Fruit fly (Drosophila melanogaster): ENCODE results near the gene CG17928.

The CG17928 gene

DNA sequence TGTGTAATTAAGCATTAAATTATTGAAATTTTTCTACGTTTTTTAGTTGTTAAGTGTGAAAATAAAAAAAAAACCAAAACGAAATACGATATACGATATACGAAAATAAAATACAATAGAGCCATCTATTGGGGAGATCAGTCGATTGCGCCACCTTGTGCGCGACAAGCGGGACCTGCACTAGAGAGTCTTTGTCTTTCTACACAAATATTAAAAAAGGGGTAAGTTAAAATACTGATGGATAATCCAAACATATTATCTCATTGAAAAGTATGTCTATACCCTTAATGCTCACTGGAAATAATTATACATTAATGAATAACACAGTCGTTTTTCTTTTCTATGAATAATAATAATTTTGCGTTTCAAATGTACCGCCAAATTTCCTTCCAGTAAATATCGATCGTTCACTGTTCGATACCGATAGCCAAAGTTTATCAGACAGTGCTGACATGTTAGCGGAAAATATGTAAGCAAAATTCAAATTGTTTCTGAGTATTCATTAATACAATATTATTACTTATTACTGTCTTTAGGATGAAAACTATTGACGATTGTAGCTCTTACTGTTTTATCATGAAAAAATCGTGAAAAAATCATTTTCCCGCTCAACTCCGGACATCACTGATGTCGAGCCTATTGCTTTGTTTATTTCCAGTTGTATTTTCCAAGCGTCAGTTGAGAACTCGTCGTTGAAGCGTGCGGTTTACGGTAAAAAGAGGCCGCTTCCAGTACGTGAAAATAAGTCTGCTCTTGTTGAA lies 24.8 kb downstream of the CG17928 start, which contains the start of gene mdy (continued):
- TF ChIP-seq salm (tag; optimal IDR thresholded peaks at IDR 0.05) (no peak), bbx (GFP tag; IDR thresholded peaks at IDR 0.05; ENCODE audit: partially characterized antibody) (peak; percentile 64), Atf-2 (GFP tag; optimal IDR thresholded peaks at IDR 0.05) (peak; percentile 41), chinmo (GFP tag; IDR thresholded peaks at IDR 0.05; ENCODE audit: partially characterized antibody) (0 out of 4 replicates have a peak, but pooled peaks have one; percentile 34), dati (GFP tag; IDR thresholded peaks at IDR 0.05) (peak; percentile 45; the same call in 1 of the 2 replicates), CG34376 (GFP tag; optimal IDR thresholded peaks at IDR 0.05) (peak; percentile 69), CG6254 (GFP tag; optimal IDR thresholded peaks at IDR 0.05) (no peak), gsb-n (tag; optimal IDR thresholded peaks at IDR 0.05) (peak; percentile 36), CG12299 (tag; optimal IDR thresholded peaks at IDR 0.05) (peak; percentile 37), CG4328 (GFP tag; optimal IDR thresholded peaks at IDR 0.05) (peak; percentile 0), NFAT (GFP tag; IDR thresholded peaks at IDR 0.05) (peak; percentile 86), abd-A (tag; optimal IDR thresholded peaks at IDR 0.05) (no peak), fru (optimal IDR thresholded peaks at IDR 0.05) (no peak), Hr51 (GFP tag; optimal IDR thresholded peaks at IDR 0.05) (peak; percentile 45 to 53), CG10565 (GFP tag; optimal IDR thresholded peaks at IDR 0.05) (no peak), Dref (GFP tag; IDR thresholded peaks at IDR 0.05) (peak; percentile 73), CG17359 (tag; optimal IDR thresholded peaks at IDR 0.05) (peak; percentile 42), tap (tag; optimal IDR thresholded peaks at IDR 0.05) (no peak), ranshi (GFP tag; IDR thresholded peaks at IDR 0.05) (peak; percentile 74; the same call in 1 of the 2 replicates), CG9437 (GFP tag; optimal IDR thresholded peaks at IDR 0.05) (no peak), kni (GFP tag; optimal IDR thresholded peaks at IDR 0.05) (peak; percentile 8), nmo (GFP tag; optimal IDR thresholded peaks at IDR 0.05) (peak; percentile 57), CG13775 (GFP tag; optimal IDR thresholded peaks at IDR 0.05) (peak; percentile 71), D19A (tag; optimal IDR thresholded peaks at IDR 0.05) (peak; percentile 37), CG18764 (GFP tag; optimal IDR thresholded peaks at IDR 0.05) (no peak), CG4360 (GFP tag; IDR thresholded peaks at IDR 0.05) (peak; percentile 33), Dip2 (GFP tag; IDR thresholded peaks at IDR 0.05) (no peak), Dek (tag; optimal IDR thresholded peaks at IDR 0.05) (peak; percentile 54), lola (GFP tag; optimal IDR thresholded peaks at IDR 0.05) (peak in 1 of 3 experiments; percentile 62), CG15479 (GFP tag; optimal IDR thresholded peaks at IDR 0.05) (no peak), CG8089 (GFP tag; optimal IDR thresholded peaks at IDR 0.05) (no peak), NfI (GFP tag; optimal IDR thresholded peaks at IDR 0.05) (peak; percentile 33), knrl (GFP tag; IDR thresholded peaks at IDR 0.05; ENCODE audit: partially characterized antibody) (no peak; the same call in 1 of the 3 replicates), CG3407 (GFP tag; optimal IDR thresholded peaks at IDR 0.05) (no peak), slou (GFP tag; optimal IDR thresholded peaks at IDR 0.05) (peak; percentile 29), gt (GFP tag; IDR thresholded peaks at IDR 0.05) (no peak), CG10543 (GFP tag; optimal IDR thresholded peaks at IDR 0.05) (no peak), esg (GFP tag; conservative IDR thresholded peaks at IDR 0.05) (peak; percentile 58), chif (GFP tag; optimal IDR thresholded peaks at IDR 0.05) (peak; percentile 4 to 65), rib (GFP tag; IDR thresholded peaks at IDR 0.05) (no peak), CG31365 (tag; optimal IDR thresholded peaks at IDR 0.05) (no peak), CG12104 (GFP tag; optimal IDR thresholded peaks at IDR 0.05) (peak; percentile 56), CG18476 (GFP tag; optimal IDR thresholded peaks at IDR 0.05) (peak; percentile 71), zen (tag; optimal IDR thresholded peaks at IDR 0.05) (peak; percentile 58), CG17568 (GFP tag; optimal IDR thresholded peaks at IDR 0.05) (no peak), Max (GFP tag; optimal IDR thresholded peaks at IDR 0.05) (peak; percentile 65), ttk (GFP tag; IDR thresholded peaks at IDR 0.05) (no peak), ci (GFP tag; IDR thresholded peaks at IDR 0.05) (peak; percentile 66)
